Fruit fly (Drosophila melanogaster): ENCODE measurements around the gene CG13843.

Gene CG13843

DNA sequence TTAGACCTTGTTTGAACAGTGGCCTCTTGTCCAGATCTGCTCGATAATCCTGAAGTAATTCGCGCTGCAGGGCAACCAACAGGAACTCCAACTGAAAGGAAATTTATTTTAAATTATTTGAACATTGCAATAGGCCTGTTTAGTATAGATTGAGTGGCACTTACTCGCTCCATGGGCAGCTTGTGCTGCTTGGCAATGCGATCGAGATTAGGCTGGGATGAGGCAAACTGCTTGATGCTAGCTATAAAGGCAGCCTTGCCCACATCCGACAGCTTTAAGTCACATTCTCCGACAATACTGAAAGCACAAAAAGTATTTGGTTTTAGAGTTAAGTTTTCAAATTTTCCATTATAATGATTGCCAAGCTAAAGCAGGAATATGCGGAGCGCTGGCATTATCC is at the start of gene CG13843:
Gene CG13843 (plus strand): TSS at position 301 of the 400 bp plus-strand sequence.
- TF ChIP-seq CG6792 (GFP tag; optimal IDR thresholded peaks at IDR 0.05), result no peak

DNA sequence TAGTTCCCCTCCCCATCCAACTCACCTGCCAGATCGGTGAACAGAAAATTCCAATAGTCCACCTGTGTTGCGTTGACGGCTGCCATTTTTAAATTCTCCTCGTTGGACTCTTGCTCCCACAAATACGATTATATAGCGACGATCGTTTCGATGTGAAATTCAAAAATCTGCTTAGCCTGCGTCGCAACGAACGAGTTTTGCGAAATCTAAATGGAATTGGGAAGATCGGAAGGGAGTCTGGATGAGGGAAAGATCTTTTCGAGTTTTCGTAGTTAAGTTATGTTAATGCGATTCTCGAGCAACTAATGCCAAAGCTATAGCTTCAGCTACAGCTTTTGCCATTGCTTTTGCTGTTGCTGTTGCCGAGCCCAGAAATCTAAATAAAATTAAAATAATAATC is 49.1 kb upstream of the CG13843 start:
- TF ChIP-seq Hr38 (GFP tag; optimal IDR thresholded peaks at IDR 0.05), result no peak
- no peak for TF ChIP-seq dac (GFP tag; optimal IDR thresholded peaks at IDR 0.05)
- no peak for TF ChIP-seq acj6 (GFP tag; optimal IDR thresholded peaks at IDR 0.05)
- no peak for TF ChIP-seq CG32006 (GFP tag; optimal IDR thresholded peaks at IDR 0.05)
- no peak for TF ChIP-seq Eip93F (GFP tag; optimal IDR thresholded peaks at IDR 0.05)
- no peak for TF ChIP-seq CG4318 (GFP tag; optimal IDR thresholded peaks at IDR 0.05)
- no peak for TF ChIP-seq CG6276 (GFP tag; optimal IDR thresholded peaks at IDR 0.05)
- no peak for TF ChIP-seq topi (GFP tag; optimal IDR thresholded peaks at IDR 0.05)
- TF ChIP-seq fkh (GFP tag; optimal IDR thresholded peaks at IDR 0.05), result no peak
- no peak for TF ChIP-seq CG11762 (GFP tag; optimal IDR thresholded peaks at IDR 0.05; ENCODE audit: insufficient read depth)
- no peak for TF ChIP-seq CG6808 (GFP tag; optimal IDR thresholded peaks at IDR 0.05)

DNA sequence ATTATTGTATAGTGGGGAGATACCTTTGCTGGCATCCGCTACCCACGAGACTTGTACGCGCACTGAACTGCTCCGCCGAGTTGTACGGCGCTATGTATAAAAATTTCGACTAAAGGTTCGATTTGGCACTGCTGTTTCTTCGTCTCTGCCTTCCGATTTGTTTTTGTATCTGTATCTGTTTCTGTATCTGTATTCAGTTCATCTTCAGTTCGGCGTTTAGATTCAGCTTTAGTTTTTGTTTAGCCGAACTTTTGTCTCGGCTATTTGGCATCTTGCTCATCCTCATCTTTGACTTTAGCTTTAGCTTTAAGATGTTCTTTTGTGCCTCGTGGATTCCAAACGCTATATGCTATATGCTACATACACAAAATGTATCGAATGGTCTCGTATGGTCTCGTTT is 46.8 kb upstream of the CG13843 start, which contains the start of gene sit:
Gene sit (minus strand): TSS at position 71 of the 400 bp plus-strand sequence.
- TF ChIP-seq CG10669 (GFP tag; optimal IDR thresholded peaks at IDR 0.05) (no peak), CG6276 (GFP tag; optimal IDR thresholded peaks at IDR 0.05) (no peak)

DNA sequence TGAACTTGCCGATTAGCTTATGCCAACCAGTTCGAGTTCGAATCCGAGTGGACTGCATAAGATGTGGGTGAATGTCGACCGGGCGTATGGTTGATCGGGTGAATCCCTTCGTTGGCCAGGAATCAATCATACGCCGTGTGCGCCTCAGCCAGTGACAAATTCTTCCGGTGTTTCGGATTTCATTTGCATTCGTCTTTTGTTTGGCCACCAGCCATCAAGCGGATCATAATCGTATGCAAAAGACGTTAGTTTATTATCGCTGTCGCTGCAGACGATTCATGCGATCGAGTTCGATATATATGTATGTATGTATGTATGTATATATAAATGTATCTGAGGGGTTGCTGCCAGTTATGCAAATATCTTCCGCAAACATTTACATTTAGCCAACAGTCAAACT is 45.2 kb upstream of the CG13843 start:
- no peak for TF ChIP-seq CG6792 (GFP tag; optimal IDR thresholded peaks at IDR 0.05)
- TF ChIP-seq eg (GFP tag; IDR thresholded peaks at IDR 0.05), result no peak
- no peak for TF ChIP-seq vri (GFP tag; optimal IDR thresholded peaks at IDR 0.05)
- no peak for TF ChIP-seq dac (GFP tag; optimal IDR thresholded peaks at IDR 0.05)
- TF ChIP-seq CG6163 (GFP tag; IDR thresholded peaks at IDR 0.05), result no peak
- TF ChIP-seq CG8119 (GFP tag; IDR thresholded peaks at IDR 0.05), result no peak
- no peak for TF ChIP-seq CG7368 (GFP tag; optimal IDR thresholded peaks at IDR 0.05)
- no peak for TF ChIP-seq Sox102F (GFP tag; optimal IDR thresholded peaks at IDR 0.05)
- no peak for TF ChIP-seq CG8319 (GFP tag; optimal IDR thresholded peaks at IDR 0.05)
- TF ChIP-seq Sox14 (GFP tag; optimal IDR thresholded peaks at IDR 0.05), result no peak
- TF ChIP-seq Eip78C (GFP tag), result no peak
- no peak for TF ChIP-seq Smox (GFP tag; optimal IDR thresholded peaks at IDR 0.05)

DNA sequence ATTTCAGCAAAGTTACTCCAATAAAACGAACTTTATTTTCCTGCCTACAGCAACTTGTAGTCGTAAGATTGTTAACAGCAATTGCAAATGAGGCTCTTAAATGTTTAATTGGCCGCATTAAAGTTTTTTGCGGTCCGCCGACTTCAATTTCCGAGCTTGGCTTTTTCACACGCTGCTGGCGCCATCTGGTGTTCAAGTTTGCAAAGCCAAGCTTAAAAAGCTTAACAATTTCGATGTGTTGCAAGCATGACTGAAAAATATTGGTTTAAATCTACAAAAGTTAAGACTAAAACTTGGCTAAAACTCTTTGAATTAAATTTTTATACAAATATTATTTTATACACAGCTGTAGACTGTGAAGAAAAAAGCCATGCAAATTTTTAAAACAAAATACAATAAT is 44.6 kb upstream of the CG13843 start:
- TF ChIP-seq spab (GFP tag; optimal IDR thresholded peaks at IDR 0.05) (no peak), Gug (GFP tag; IDR thresholded peaks at IDR 0.05) (no peak), CG6854 (GFP tag; optimal IDR thresholded peaks at IDR 0.05) (no peak), salr (GFP tag; optimal IDR thresholded peaks at IDR 0.05) (no peak), CG9139 (GFP tag; optimal IDR thresholded peaks at IDR 0.05) (no peak), fkh (GFP tag; optimal IDR thresholded peaks at IDR 0.05) (no peak), CG8319 (GFP tag; optimal IDR thresholded peaks at IDR 0.05) (no peak), CG8119 (GFP tag; IDR thresholded peaks at IDR 0.05) (no peak), CG11902 (GFP tag; optimal IDR thresholded peaks at IDR 0.05) (no peak), Hr4 (GFP tag; optimal IDR thresholded peaks at IDR 0.05) (no peak), CG34406 (GFP tag; optimal IDR thresholded peaks at IDR 0.05) (no peak), Sox14 (GFP tag; optimal IDR thresholded peaks at IDR 0.05) (no peak), CG6792 (GFP tag; optimal IDR thresholded peaks at IDR 0.05) (no peak), CG11762 (GFP tag; optimal IDR thresholded peaks at IDR 0.05; ENCODE audit: insufficient read depth) (no peak)

DNA sequence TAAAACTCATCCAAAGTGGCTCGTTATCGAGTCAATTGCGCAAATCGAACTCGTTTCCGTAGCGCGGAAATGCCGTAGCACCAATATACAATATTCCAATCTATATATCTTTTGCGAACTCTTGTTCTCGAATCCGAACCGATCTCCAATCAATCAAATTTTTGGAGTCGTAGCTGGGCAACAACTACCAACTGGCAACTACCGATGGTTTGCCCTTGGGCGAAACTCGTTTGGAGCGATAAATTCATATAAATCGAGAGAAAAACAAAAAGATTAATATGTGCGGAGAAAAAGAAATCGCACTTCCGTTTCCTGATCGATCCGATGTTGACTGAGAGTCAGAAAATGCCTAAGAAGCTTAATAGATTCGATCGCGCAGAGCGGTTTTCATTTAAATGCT is 43.6 kb upstream of the CG13843 start:
- no peak for TF ChIP-seq svp (GFP tag)
- no peak for TF ChIP-seq CG7368 (GFP tag; optimal IDR thresholded peaks at IDR 0.05)
- no peak for TF ChIP-seq Hr38 (GFP tag; optimal IDR thresholded peaks at IDR 0.05)
- TF ChIP-seq acj6 (GFP tag; optimal IDR thresholded peaks at IDR 0.05), result no peak
- TF ChIP-seq ss (GFP tag; optimal IDR thresholded peaks at IDR 0.05), result no peak
- TF ChIP-seq CG10631 (GFP tag; optimal IDR thresholded peaks at IDR 0.05), result no peak
- no peak for TF ChIP-seq eg (GFP tag; IDR thresholded peaks at IDR 0.05)
- TF ChIP-seq CG15336 (GFP tag; IDR thresholded peaks at IDR 0.05), result no peak
- TF ChIP-seq dac (GFP tag; optimal IDR thresholded peaks at IDR 0.05), result no peak
- no peak for TF ChIP-seq CG10669 (GFP tag; optimal IDR thresholded peaks at IDR 0.05)
- no peak for TF ChIP-seq CG6854 (GFP tag; optimal IDR thresholded peaks at IDR 0.05)

Measured in whole organism, prepupa.